Fruit fly (Drosophila melanogaster) whole organism, embryonic: ENCODE measurements around the gene CG32483.
A peak's percentile ranks its signal among the peaks of the same experiment; 100 is the strongest.

Source experiments
- ATbp ChIP-seq: fragments of 200-800 bp; sonication (Bioruptor generic); optimal IDR thresholded peaks from 2 replicates; lab custom pipeline; 2017; ENCODE audit warnings: missing biosample characterization, mild to moderate bottlenecking, missing genetic modification characterization, missing genetic modification reagents
- CG10979 ChIP-seq: fragments of 200-800 bp; sonication (Bioruptor generic); optimal IDR thresholded peaks from 2 replicates; lab custom pipeline; 2018; ENCODE audit warnings: missing biosample characterization, mild to moderate bottlenecking, missing genetic modification characterization, moderate library complexity
- CG11695 ChIP-seq: fragments of 200-800 bp; sonication (Bioruptor generic); IDR thresholded peaks from 3 replicates; pipeline ENCODE4 v1.3.6; 2022; ENCODE audit warnings: missing biosample characterization, missing genetic modification characterization
- CG14441 ChIP-seq: fragments of 200-800 bp; sonication (Bioruptor generic); IDR thresholded peaks from 2 replicates; pipeline ENCODE4 v1.3.6; 2022; ENCODE audit warnings: missing biosample characterization, missing genetic modification characterization
- CG14860 ChIP-seq: fragments of 200-800 bp; sonication (Bioruptor generic); IDR thresholded peaks from 3 replicates; pipeline ENCODE4 v1.3.6; 2022; ENCODE audit warnings: missing biosample characterization, missing genetic modification characterization; ENCODE audit not compliant: partially characterized antibody
- CG15011 ChIP-seq: fragments of 200-800 bp; sonication (Bioruptor generic); optimal IDR thresholded peaks from 3 replicates; lab custom pipeline; 2018; ENCODE audit warnings: missing biosample characterization, mild to moderate bottlenecking, missing genetic modification characterization
- CG1603 ChIP-seq: fragments of 200-800 bp; sonication (Bioruptor generic); optimal IDR thresholded peaks from 2 replicates; lab custom pipeline; 2019; ENCODE audit warnings: missing biosample characterization, mild to moderate bottlenecking, missing genetic modification characterization, moderate library complexity
- CG16813 ChIP-seq: fragments of 200-800 bp; sonication (Bioruptor generic); IDR thresholded peaks from 3 replicates; pipeline ENCODE4 v1.3.6; 2022; ENCODE audit warnings: missing biosample characterization, missing genetic modification characterization; ENCODE audit not compliant: partially characterized antibody
- CG17186 ChIP-seq: fragments of 200-800 bp; sonication (Bioruptor generic); optimal IDR thresholded peaks from 3 replicates; lab custom pipeline; 2017; ENCODE audit warnings: missing biosample characterization, missing genetic modification reagents, missing genetic modification characterization
- CG2202 ChIP-seq: fragments of 200-800 bp; sonication (Bioruptor generic); optimal IDR thresholded peaks from 2 replicates; lab custom pipeline; 2018; ENCODE audit warnings: missing biosample characterization, mild to moderate bottlenecking, missing genetic modification characterization
- CG4854 ChIP-seq: fragments of 200-800 bp; sonication (Bioruptor generic); optimal IDR thresholded peaks from 2 replicates; lab custom pipeline; 2016; ENCODE audit warnings: missing biosample characterization, missing genetic modification characterization, inconsistent platforms
- CG6175 ChIP-seq: fragments of 200-800 bp; sonication (Bioruptor generic); IDR thresholded peaks from 3 replicates; pipeline ENCODE4 v1.3.6; 2022; ENCODE audit warnings: missing biosample characterization, missing genetic modification characterization
- CG9437 ChIP-seq: fragments of 200-800 bp; sonication (Bioruptor generic); optimal IDR thresholded peaks from 2 replicates; lab custom pipeline; 2018; ENCODE audit warnings: missing biosample characterization, mild to moderate bottlenecking, missing genetic modification characterization
- CG9817 ChIP-seq: fragments of 200-800 bp; sonication (Bioruptor generic); optimal IDR thresholded peaks from 2 replicates; lab custom pipeline; 2018; ENCODE audit warnings: missing biosample characterization, mild to moderate bottlenecking, missing genetic modification characterization, moderate library complexity
- CG9876 ChIP-seq: fragments of 200-800 bp; sonication (Bioruptor generic); optimal IDR thresholded peaks from 2 replicates; lab custom pipeline; 2016; ENCODE audit warnings: missing biosample characterization, missing genetic modification characterization
- CTCF ChIP-seq: fragments of 200-800 bp; sonication (Bioruptor generic); optimal IDR thresholded peaks from 2 replicates; lab custom pipeline; 2017; ENCODE audit warnings: missing biosample characterization, mild to moderate bottlenecking, missing genetic modification characterization, moderate library complexity
- D19B ChIP-seq: fragments of 200-800 bp; sonication (Bioruptor generic); optimal IDR thresholded peaks from 2 replicates; lab custom pipeline; 2017; ENCODE audit warnings: missing biosample characterization, mild to moderate bottlenecking, missing genetic modification characterization
- Deaf1 ChIP-seq: fragments of 200-800 bp; optimal IDR thresholded peaks from 3 replicates; lab custom pipeline; 2019; ENCODE audit warnings: missing biosample characterization, mild to moderate bottlenecking, missing genetic modification characterization, moderate library complexity
- Dfd ChIP-seq, 2 experiments: fragments of >200 bp; optimal IDR thresholded peaks; 2 replicates each; lab custom pipeline; 2017; ENCODE audit warnings: missing biosample characterization in 2 of 2, missing genetic modification characterization in 2 of 2
- E2f2 ChIP-seq: fragments of 200-800 bp; sonication (Bioruptor generic); IDR thresholded peaks from 2 replicates; pipeline ENCODE4 v1.3.6; 2022; ENCODE audit warnings: missing biosample characterization, missing genetic modification characterization
- Hand ChIP-seq: fragments of 200-800 bp; sonication (Bioruptor generic); optimal IDR thresholded peaks from 2 replicates; lab custom pipeline; 2017; ENCODE audit warnings: mild to moderate bottlenecking, missing biosample characterization, missing genetic modification reagents, missing genetic modification characterization
- HmgD ChIP-seq: fragments of 200-800 bp; sonication (Bioruptor generic); optimal IDR thresholded peaks from 3 replicates; lab custom pipeline; 2016; ENCODE audit warnings: missing biosample characterization, missing genetic modification characterization
- Lhr ChIP-seq: fragments of 200-800 bp; sonication (Bioruptor generic); optimal IDR thresholded peaks from 3 replicates; lab custom pipeline; 2017; ENCODE audit warnings: mild to moderate bottlenecking, missing biosample characterization, missing genetic modification reagents, missing genetic modification characterization
- Oaz ChIP-seq: fragments of 200-800 bp; sonication (Bioruptor generic); IDR thresholded peaks from 2 replicates; pipeline ENCODE4 v1.3.6; 2022; ENCODE audit warnings: missing biosample characterization, missing genetic modification characterization
- Sin3A ChIP-seq: fragments of >200 bp; optimal IDR thresholded peaks from 2 replicates; lab custom pipeline; 2018
- Spps ChIP-seq: fragments of 200-800 bp; sonication (Bioruptor generic); optimal IDR thresholded peaks from 2 replicates; lab custom pipeline; 2018; ENCODE audit warnings: missing biosample characterization, mild to moderate bottlenecking, missing genetic modification characterization
- Sry-β ChIP-seq: fragments of 200-800 bp; sonication (Bioruptor generic); optimal IDR thresholded peaks from 2 replicates; lab custom pipeline; 2018; ENCODE audit warnings: missing biosample characterization, mild to moderate bottlenecking, missing genetic modification characterization, moderate library complexity
- TFAM ChIP-seq: fragments of 200-800 bp; sonication (Bioruptor generic); optimal IDR thresholded peaks from 2 replicates; lab custom pipeline; 2017; ENCODE audit warnings: missing biosample characterization, missing genetic modification characterization, inconsistent platforms
- abd-A ChIP-seq: fragments of 200-800 bp; sonication (Bioruptor generic); optimal IDR thresholded peaks from 3 replicates; lab custom pipeline; 2019; ENCODE audit warnings: missing biosample characterization, mild to moderate bottlenecking, missing genetic modification characterization, moderate library complexity
- btn ChIP-seq: fragments of 200-800 bp; sonication (Bioruptor generic); optimal IDR thresholded peaks from 2 replicates; lab custom pipeline; 2016; ENCODE audit warnings: missing biosample characterization, missing genetic modification characterization
- chm ChIP-seq: fragments of 200-800 bp; sonication (Bioruptor generic); IDR thresholded peaks from 2 replicates; pipeline ENCODE4 v1.3.6; 2022; ENCODE audit warnings: missing biosample characterization, missing genetic modification characterization
- corto ChIP-seq: fragments of 200-800 bp; sonication (Bioruptor generic); optimal IDR thresholded peaks from 2 replicates; lab custom pipeline; 2016; ENCODE audit warnings: missing biosample characterization, mild to moderate bottlenecking, missing genetic modification characterization, moderate library complexity
- croc ChIP-seq: fragments of 200-800 bp; sonication (Bioruptor generic); conservative IDR thresholded peaks from 3 replicates; pipeline ENCODE4 v1.3.6; 2022; ENCODE audit warnings: missing biosample characterization, missing genetic modification characterization
- dmrt99B ChIP-seq: fragments of 200-800 bp; sonication (Bioruptor generic); optimal IDR thresholded peaks from 2 replicates; lab custom pipeline; 2018; ENCODE audit warnings: missing biosample characterization, mild to moderate bottlenecking, missing genetic modification characterization, moderate library complexity
- en ChIP-seq: fragments of 200-800 bp; sonication (Bioruptor generic); optimal IDR thresholded peaks from 2 replicates; lab custom pipeline; 2016; ENCODE audit warnings: missing biosample characterization, missing genetic modification characterization
- eyg ChIP-seq: fragments of 200-800 bp; sonication (Bioruptor generic); optimal IDR thresholded peaks from 3 replicates; lab custom pipeline; 2016; ENCODE audit warnings: missing biosample characterization, missing genetic modification characterization
- ham ChIP-seq: fragments of 200-800 bp; sonication (Bioruptor generic); IDR thresholded peaks from 2 replicates; pipeline ENCODE4 v1.3.6; 2022; ENCODE audit warnings: missing biosample characterization, missing genetic modification characterization
- insv ChIP-seq, 2 experiments: fragments of 200-800 bp; sonication (Bioruptor generic); optimal IDR thresholded peaks; 3 replicates each; lab custom pipeline; 2016 to 2018; ENCODE audit warnings: missing biosample characterization in 2 of 2, missing genetic modification characterization in 2 of 2
- nom ChIP-seq: fragments of 200-800 bp; sonication (Bioruptor generic); optimal IDR thresholded peaks from 2 replicates; lab custom pipeline; 2017; ENCODE audit warnings: missing biosample characterization, missing genetic modification characterization, mild to moderate bottlenecking, moderate library complexity, missing genetic modification reagents
- prd ChIP-seq, 3 experiments: fragments of >200 bp in 2 of 3; fragments of 200-800 bp in 1 of 3; sonication (Bioruptor generic) in 1 of 3; optimal IDR thresholded peaks in 2 of 3; IDR thresholded peaks in 1 of 3; 2 replicates in 2 of 3; 3 replicates in 1 of 3; pipeline versions ENCODE4 v1.3.6 to Lab custom; 2017 to 2022; ENCODE audit warnings: missing biosample characterization in 1 of 3, missing genetic modification characterization in 1 of 3
- run ChIP-seq: fragments of 200-800 bp; sonication (Bioruptor generic); optimal IDR thresholded peaks from 3 replicates; lab custom pipeline; 2018; ENCODE audit warnings: missing biosample characterization, mild to moderate bottlenecking, missing genetic modification characterization
- sc ChIP-seq, 3 experiments: fragments of >200 bp in 2 of 3; fragments of 200-800 bp in 1 of 3; sonication (Bioruptor generic) in 1 of 3; optimal IDR thresholded peaks; 2 replicates in 2 of 3; 3 replicates in 1 of 3; lab custom pipeline; 2017; ENCODE audit warnings: mild to moderate bottlenecking in 1 of 3, missing biosample characterization in 1 of 3, missing genetic modification characterization in 1 of 3, missing genetic modification reagents in 1 of 3
- sisA ChIP-seq: fragments of 200-800 bp; sonication (Bioruptor generic); IDR thresholded peaks from 2 replicates; pipeline ENCODE4 v1.3.6; 2022; ENCODE audit warnings: missing biosample characterization, missing genetic modification characterization
- tin ChIP-seq: fragments of 200-800 bp; sonication (Bioruptor generic); optimal IDR thresholded peaks from 3 replicates; lab custom pipeline; 2016; ENCODE audit warnings: missing biosample characterization, missing genetic modification characterization
- toy ChIP-seq: fragments of 200-800 bp; sonication (Bioruptor generic); IDR thresholded peaks from 2 replicates; pipeline ENCODE4 v1.3.6; 2022; ENCODE audit warnings: missing biosample characterization, missing genetic modification characterization
- unc-4 ChIP-seq: fragments of 200-800 bp; sonication (Bioruptor generic); IDR thresholded peaks from 2 replicates; pipeline ENCODE4 v1.3.6; 2022; ENCODE audit warnings: missing biosample characterization, missing genetic modification characterization; ENCODE audit not compliant: partially characterized antibody
- z ChIP-seq: fragments of 200-800 bp; sonication (Bioruptor generic); IDR thresholded peaks from 3 replicates; pipeline ENCODE4 v1.3.6; 2022; ENCODE audit warnings: missing biosample characterization, missing genetic modification characterization
- zen ChIP-seq: fragments of 200-800 bp; sonication (Bioruptor generic); optimal IDR thresholded peaks from 3 replicates; lab custom pipeline; 2018; ENCODE audit warnings: missing biosample characterization, mild to moderate bottlenecking, missing genetic modification characterization, moderate library complexity

CG32483 gene

dm6 chr3L:711839-712553 is 22.1 kb upstream of the CG32483 start, which contains the start of gene CG13896 (continued):
- TF ChIP-seq CG15011 (GFP tag; lab: Kevin White, UChicago) (peak; percentile 26), CG6175 (GFP tag; lab: Robert Waterston, UW) (peak; percentile 87; the same call in 2 of the 3 replicates), prd (optimal IDR thresholded peaks at IDR 0.05; lab: Kevin White, UChicago) (no peak), prd (GFP tag; IDR thresholded peaks at IDR 0.05; lab: Robert Waterston, UW) (peak; percentile 86), eyg (GFP tag; lab: Kevin White, UChicago) (peak; percentile 57), dmrt99B (tag; lab: Kevin White, UChicago) (peak; percentile 78), Spps (tag; lab: Kevin White, UChicago) (peak; percentile 64), Sry-β (GFP tag; lab: Kevin White, UChicago) (peak; percentile 2), CG4854 (GFP tag; lab: Kevin White, UChicago) (peak; percentile 77), run (tag; lab: Kevin White, UChicago) (peak; percentile 76), TFAM (GFP tag; lab: Kevin White, UChicago) (peak; percentile 22), croc (GFP tag; lab: Robert Waterston, UW) (peak; percentile 54; the same call in 2 of the 3 replicates), en (GFP tag; lab: Kevin White, UChicago) (peak; percentile 82), ATbp (GFP tag; lab: Kevin White, UChicago) (peak; percentile 65), CG16813 (peak; percentile 62; the same call in 1 of the 3 replicates), CG9876 (GFP tag; lab: Kevin White, UChicago) (peak; percentile 94), CG17186 (GFP tag; lab: Kevin White, UChicago) (peak; percentile 71), Oaz (GFP tag; lab: Robert Waterston, UW) (peak; percentile 77), Deaf1 (tag; lab: Kevin White, UChicago) (peak; percentile 47), toy (GFP tag; lab: Robert Waterston, UW) (peak; percentile 24; the same call in 1 of the 2 replicates), unc-4 (peak; percentile 67), CG14441 (GFP tag; lab: Robert Waterston, UW) (peak; percentile 84), CG9817 (tag; lab: Kevin White, UChicago) (peak; percentile 93), Sin3A (lab: Kevin White, UChicago) (no peak), Lhr (peak; percentile 96), CG2202 (tag; lab: Kevin White, UChicago) (peak; percentile 53), btn (GFP tag; lab: Kevin White, UChicago) (peak; percentile 57), zen (peak; percentile 84), CTCF (peak; percentile 100), D19B (GFP tag; lab: Kevin White, UChicago) (peak; percentile 42), Hand (GFP tag; lab: Kevin White, UChicago) (peak; percentile 34), HmgD (GFP tag; lab: Kevin White, UChicago) (peak; percentile 90), CG9437 (GFP tag; lab: Kevin White, UChicago) (peak; percentile 49), sisA (GFP tag; lab: Robert Waterston, UW) (peak; percentile 92), chm (GFP tag; lab: Robert Waterston, UW) (peak; percentile 86), E2f2 (GFP tag; lab: Robert Waterston, UW) (peak; percentile 65), ham (GFP tag; lab: Robert Waterston, UW) (0 out of 2 replicates have a peak, but pooled peaks have one; percentile 44), sc (optimal IDR thresholded peaks at IDR 0.05; lab: Kevin White, UChicago) (no peak), sc (GFP tag; optimal IDR thresholded peaks at IDR 0.05; lab: Kevin White, UChicago) (peak; percentile 45), Dfd (GFP tag; optimal IDR thresholded peaks at IDR 0.05; lab: Kevin White, UChicago) (no peak), CG10979 (tag; lab: Kevin White, UChicago) (peak; percentile 80), CG14860 (peak; percentile 60; the same call in 1 of the 3 replicates), insv (GFP tag; optimal IDR thresholded peaks at IDR 0.05; lab: Kevin White, UChicago) (peak in 1 of 2 experiments; percentile 81), nom (GFP tag; lab: Kevin White, UChicago) (peak; percentile 55), corto (peak; percentile 30), abd-A (tag; lab: Kevin White, UChicago) (peak; percentile 67), CG1603 (peak; percentile 91), tin (GFP tag; lab: Kevin White, UChicago) (peak; percentile 93), z (GFP tag; lab: Robert Waterston, UW) (no peak), CG11695 (GFP tag; lab: Robert Waterston, UW) (peak; percentile 76; the same call in 2 of the 3 replicates)
